Fruit fly (Drosophila melanogaster) whole organism, pupa: ENCODE results near the gene CG14219.

Experiments
- CG12605 ChIP-seq: fragments of 200-800 bp; sonication (Bioruptor generic); IDR thresholded peaks from 2 replicates; pipeline ENCODE4 v1.3.6; 2022; ENCODE audit warnings: missing biosample characterization, missing genetic modification characterization
- CG13204 ChIP-seq: fragments of 200-800 bp; sonication (Bioruptor generic); optimal IDR thresholded peaks from 2 replicates; lab custom pipeline; 2018; ENCODE audit warnings: missing biosample characterization, mild to moderate bottlenecking, missing genetic modification characterization, moderate library complexity
- CG17806 ChIP-seq: fragments of 200-800 bp; sonication (Bioruptor generic); optimal IDR thresholded peaks from 2 replicates; lab custom pipeline; 2018; ENCODE audit warnings: missing biosample characterization, mild to moderate bottlenecking, missing genetic modification characterization, moderate library complexity
- CG4496 ChIP-seq: fragments of 200-800 bp; sonication (Bioruptor generic); IDR thresholded peaks from 3 replicates; pipeline ENCODE4 v1.3.6; 2022; ENCODE audit warnings: missing biosample characterization, missing genetic modification characterization
- CG8159 ChIP-seq: fragments of 200-800 bp; sonication (Bioruptor generic); optimal IDR thresholded peaks from 3 replicates; lab custom pipeline; 2018; ENCODE audit warnings: missing biosample characterization, mild to moderate bottlenecking, missing genetic modification characterization, moderate library complexity
- CG9948 ChIP-seq: fragments of 200-800 bp; sonication (Bioruptor generic); optimal IDR thresholded peaks from 2 replicates; lab custom pipeline; 2018; ENCODE audit warnings: missing biosample characterization, mild to moderate bottlenecking, missing genetic modification characterization, moderate library complexity
- D1 ChIP-seq: fragments of 200-800 bp; sonication (Bioruptor generic); optimal IDR thresholded peaks from 2 replicates; lab custom pipeline; 2018; ENCODE audit warnings: missing biosample characterization, mild to moderate bottlenecking, missing genetic modification characterization, moderate library complexity
- Ets98B ChIP-seq: fragments of 200-800 bp; sonication (Bioruptor generic); IDR thresholded peaks from 2 replicates; pipeline ENCODE4 v1.3.6; 2022; ENCODE audit warnings: missing biosample characterization, missing genetic modification characterization
- Pif1B ChIP-seq: fragments of 200-800 bp; sonication (Bioruptor generic); optimal IDR thresholded peaks from 3 replicates; lab custom pipeline; 2016; ENCODE audit warnings: missing biosample characterization, missing genetic modification characterization
- Snoo ChIP-seq: fragments of 200-800 bp; sonication (Bioruptor generic); optimal IDR thresholded peaks from 3 replicates; lab custom pipeline; 2017; ENCODE audit warnings: missing biosample characterization, mild to moderate bottlenecking, missing genetic modification characterization, inconsistent platforms
- fd96Ca ChIP-seq: fragments of 200-800 bp; sonication (Bioruptor generic); IDR thresholded peaks from 3 replicates; pipeline ENCODE4 v1.3.6; 2022; ENCODE audit warnings: missing biosample characterization, missing genetic modification characterization
- gl ChIP-seq: fragments of 200-800 bp; sonication (Bioruptor generic); optimal IDR thresholded peaks from 2 replicates; lab custom pipeline; 2018; ENCODE audit warnings: missing biosample characterization, mild to moderate bottlenecking, missing genetic modification characterization
- rn ChIP-seq: fragments of 200-800 bp; sonication (Bioruptor generic); IDR thresholded peaks from 2 replicates; pipeline ENCODE4 v1.3.6; 2022; ENCODE audit warnings: missing biosample characterization, missing genetic modification characterization

- no peak for TF ChIP-seq CG4496 (GFP tag; lab: Robert Waterston, UW)
- no peak for TF ChIP-seq CG12605 (GFP tag; lab: Robert Waterston, UW)
- TF ChIP-seq CG13204 (GFP tag; lab: Kevin White, UChicago), result no peak
- no peak for TF ChIP-seq D1 (tag; lab: Kevin White, UChicago)
- no peak for TF ChIP-seq Ets98B (GFP tag; lab: Robert Waterston, UW)
- no peak for TF ChIP-seq CG17806 (tag; lab: Kevin White, UChicago)
- TF ChIP-seq rn (GFP tag; lab: Robert Waterston, UW), result no peak
- TF ChIP-seq CG8159 (tag; lab: Kevin White, UChicago), result no peak
- TF ChIP-seq CG9948 (tag; lab: Kevin White, UChicago), result no peak
- no peak for TF ChIP-seq gl (tag; lab: Kevin White, UChicago)
- no peak for TF ChIP-seq fd96Ca (GFP tag; lab: Robert Waterston, UW)
- TF ChIP-seq Pif1B (GFP tag; lab: Kevin White, UChicago), result no peak
- no peak for TF ChIP-seq Snoo (tag; lab: Kevin White, UChicago)
These were observed 2.3 kb upstream of the CG14219 start, which contains the start of gene CG14205 for dm6 chrX:19592309-19592708.
